Fruit fly (Drosophila melanogaster): ENCODE measurements around the gene CG8578.

Gene CG8578

DNA sequence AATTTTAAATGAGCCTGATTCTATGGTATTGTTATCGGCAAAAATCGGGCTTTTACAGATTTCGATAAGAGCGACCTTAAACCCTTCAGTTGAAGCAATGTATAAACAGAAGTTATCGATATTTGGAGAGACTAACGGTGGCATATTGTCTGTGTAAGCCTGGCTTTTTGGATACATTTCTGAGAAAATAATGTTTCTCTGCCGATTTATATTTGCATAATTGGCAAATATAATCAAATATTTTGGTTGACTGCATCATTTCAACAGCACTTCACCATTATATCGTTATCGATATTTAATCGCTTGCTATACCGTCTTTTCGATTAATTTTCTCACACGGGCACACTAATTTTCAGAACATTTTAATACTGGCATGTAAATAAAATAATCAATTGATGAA is 25.6 kb downstream of the CG8578 start, which contains the start of gene CG16952 (continued):
- TF ChIP-seq Dad (GFP tag; optimal IDR thresholded peaks at IDR 0.05) (no peak), Scr (GFP tag; IDR thresholded peaks at IDR 0.05; ENCODE audit: partially characterized antibody) (peak; percentile 93), dan (GFP tag; IDR thresholded peaks at IDR 0.05) (no peak), CG8478 (optimal IDR thresholded peaks at IDR 0.05) (no peak), CG13296 (GFP tag; optimal IDR thresholded peaks at IDR 0.05) (no peak), yki (optimal IDR thresholded peaks at IDR 0.05) (no peak), Hsf (GFP tag; optimal IDR thresholded peaks at IDR 0.05) (no peak), kni (GFP tag; optimal IDR thresholded peaks at IDR 0.05) (no peak), ac (GFP tag; optimal IDR thresholded peaks at IDR 0.05) (no peak), CG3847 (GFP tag; IDR thresholded peaks at IDR 0.05) (no peak), CG9215 (GFP tag; IDR thresholded peaks at IDR 0.05) (no peak), CG8924 (tag; optimal IDR thresholded peaks at IDR 0.05) (peak; percentile 30), Tbp (GFP tag; optimal IDR thresholded peaks at IDR 0.05) (no peak), Lpt (GFP tag; optimal IDR thresholded peaks at IDR 0.05) (no peak), Hmr (GFP tag; optimal IDR thresholded peaks at IDR 0.05) (peak; percentile 10), danr (GFP tag; IDR thresholded peaks at IDR 0.05) (no peak), nmo (GFP tag; optimal IDR thresholded peaks at IDR 0.05) (peak; percentile 61), CG4707 (GFP tag; optimal IDR thresholded peaks at IDR 0.05) (no peak), CG10543 (GFP tag; optimal IDR thresholded peaks at IDR 0.05) (no peak), dmrt11E (tag; optimal IDR thresholded peaks at IDR 0.05) (no peak), insv (GFP tag; optimal IDR thresholded peaks at IDR 0.05) (no peak), CG2199 (GFP tag; IDR thresholded peaks at IDR 0.05) (no peak), gt (GFP tag; IDR thresholded peaks at IDR 0.05) (no peak), Rfx (GFP tag; IDR thresholded peaks at IDR 0.05) (0 out of 2 replicates have a peak, but pooled peaks have one; percentile 17), klu (GFP tag; IDR thresholded peaks at IDR 0.05) (no peak), CG2875 (GFP tag; optimal IDR thresholded peaks at IDR 0.05) (no peak), CG11723 (GFP tag; optimal IDR thresholded peaks at IDR 0.05) (no peak), CG4730 (GFP tag; IDR thresholded peaks at IDR 0.05) (no peak), Gsc (GFP tag; IDR thresholded peaks at IDR 0.05) (no peak), CG7372 (GFP tag; IDR thresholded peaks at IDR 0.05) (no peak), sim (GFP tag; IDR thresholded peaks at IDR 0.05) (no peak), CG12155 (GFP tag; optimal IDR thresholded peaks at IDR 0.05) (no peak), HmgD (GFP tag; optimal IDR thresholded peaks at IDR 0.05) (peak; percentile 0), Adf1 (GFP tag; IDR thresholded peaks at IDR 0.05) (no peak), CG7786 (GFP tag; optimal IDR thresholded peaks at IDR 0.05) (no peak), croc (GFP tag; conservative IDR thresholded peaks at IDR 0.05) (no peak), salm (tag; optimal IDR thresholded peaks at IDR 0.05) (no peak), chn (GFP tag; optimal IDR thresholded peaks at IDR 0.05) (no peak), Blimp-1 (GFP tag; optimal IDR thresholded peaks at IDR 0.05) (no peak), Fer2 (tag; optimal IDR thresholded peaks at IDR 0.05) (no peak), tap (tag; optimal IDR thresholded peaks at IDR 0.05) (no peak), Doc2 (GFP tag; IDR thresholded peaks at IDR 0.05) (no peak), sob (GFP tag; IDR thresholded peaks at IDR 0.05) (no peak), CG1832 (GFP tag; optimal IDR thresholded peaks at IDR 0.05) (no peak), CG7839 (tag; optimal IDR thresholded peaks at IDR 0.05) (no peak), CG8281 (tag; optimal IDR thresholded peaks at IDR 0.05) (no peak), dati (GFP tag; IDR thresholded peaks at IDR 0.05) (no peak), CG2889 (GFP tag; IDR thresholded peaks at IDR 0.05) (no peak), NfI (GFP tag; optimal IDR thresholded peaks at IDR 0.05) (no peak), fd3F (GFP tag; optimal IDR thresholded peaks at IDR 0.05) (no peak), CG13123 (GFP tag; optimal IDR thresholded peaks at IDR 0.05) (no peak), CG10959 (GFP tag; IDR thresholded peaks at IDR 0.05) (no peak), CG14965 (GFP tag; optimal IDR thresholded peaks at IDR 0.05; ENCODE audit: borderline replicate concordance) (no peak), CG1647 (GFP tag; optimal IDR thresholded peaks at IDR 0.05) (no peak)

Measured in whole organism, embryonic.